ENCODE assay signal across 1 fruit fly cellular context in genomic region chrX:8092075-8092682, dm6.
TF ChIP-seq lines count a peak whose summit lies in the region.

No protein-coding gene starts in this region.

TF ChIP-seq in whole organism, embryonic, 481 proteins besides CTCF, POLR2A, EP300 and RAD21 (continued from another document and continues in another):
- peak; percentile 84 for TF ChIP-seq CG12744 (GFP tag; optimal IDR thresholded peaks at IDR 0.05; lab: Kevin White, UChicago)
- TF ChIP-seq ato (GFP tag; IDR thresholded peaks at IDR 0.05; lab: Robert Waterston, UW; ENCODE audit: partially characterized antibody): no peak
- peak; percentile 93 for TF ChIP-seq zf30C (GFP tag; optimal IDR thresholded peaks at IDR 0.05; lab: Kevin White, UChicago)
- TF ChIP-seq CG15514 (GFP tag; optimal IDR thresholded peaks at IDR 0.05; lab: Kevin White, UChicago): peak; percentile 83
- peak; percentile 83 for TF ChIP-seq CG8281 (tag; optimal IDR thresholded peaks at IDR 0.05; lab: Kevin White, UChicago)
- TF ChIP-seq CG2875 (GFP tag; optimal IDR thresholded peaks at IDR 0.05; lab: Kevin White, UChicago): peak; percentile 89
- peak; percentile 79 for TF ChIP-seq E2f2 (GFP tag; IDR thresholded peaks at IDR 0.05; lab: Robert Waterston, UW)
- peak; percentile 95 for TF ChIP-seq CG12104 (GFP tag; optimal IDR thresholded peaks at IDR 0.05; lab: Kevin White, UChicago)
- TF ChIP-seq jing (GFP tag; optimal IDR thresholded peaks at IDR 0.05; lab: Kevin White, UChicago): peak; percentile 88
- peak in 1 of 2 experiments; percentile 64 for TF ChIP-seq crp (GFP tag; optimal IDR thresholded peaks at IDR 0.05; lab: Kevin White, UChicago)
- peak; percentile 92 for TF ChIP-seq CG32767 (GFP tag; IDR thresholded peaks at IDR 0.05; lab: Robert Waterston, UW)
- TF ChIP-seq ac (GFP tag; optimal IDR thresholded peaks at IDR 0.05; lab: Kevin White, UChicago): peak; percentile 45
- TF ChIP-seq Chrac-16 (GFP tag; optimal IDR thresholded peaks at IDR 0.05; lab: Kevin White, UChicago): peak; percentile 92
- TF ChIP-seq croc (GFP tag; conservative IDR thresholded peaks at IDR 0.05; lab: Robert Waterston, UW): peak; percentile 90
- TF ChIP-seq gsb-n (tag; optimal IDR thresholded peaks at IDR 0.05; lab: Kevin White, UChicago): peak; percentile 92
- TF ChIP-seq gsb (GFP tag; IDR thresholded peaks at IDR 0.05; lab: Robert Waterston, UW): peak; percentile 86
- peak; percentile 92 for TF ChIP-seq Abd-B (GFP tag; optimal IDR thresholded peaks at IDR 0.05; lab: Kevin White, UChicago)
- peak; percentile 67 for TF ChIP-seq Hmx (GFP tag; optimal IDR thresholded peaks at IDR 0.05; lab: Kevin White, UChicago)
- TF ChIP-seq Hr51 (GFP tag; optimal IDR thresholded peaks at IDR 0.05; lab: Kevin White, UChicago): peak; percentile 80 to 97
- TF ChIP-seq vvl (GFP tag; IDR thresholded peaks at IDR 0.05; lab: Robert Waterston, UW): peak; percentile 91
- peak; percentile 72 for TF ChIP-seq cas (GFP tag; IDR thresholded peaks at IDR 0.05; lab: Robert Waterston, UW)
- peak; percentile 44 for TF ChIP-seq tup (GFP tag; optimal IDR thresholded peaks at IDR 0.05; lab: Kevin White, UChicago)
- peak; percentile 88; the same call in 2 of the 3 replicates for TF ChIP-seq zfh1 (GFP tag; IDR thresholded peaks at IDR 0.05; lab: Robert Waterston, UW)
- TF ChIP-seq ro (GFP tag; IDR thresholded peaks at IDR 0.05; lab: Robert Waterston, UW): peak; percentile 81
- no peak for TF ChIP-seq pan (optimal IDR thresholded peaks at IDR 0.05; lab: Kevin White, UChicago)
- TF ChIP-seq pan (GFP tag; optimal IDR thresholded peaks at IDR 0.05 in 1 of 2, IDR thresholded peaks at IDR 0.05 in 1 of 2): peak in 1 of 2 experiments; percentile 94
- TF ChIP-seq Mrtf (GFP tag; IDR thresholded peaks at IDR 0.05; lab: Robert Waterston, UW): peak; percentile 86
- peak; percentile 95 for TF ChIP-seq CG15601 (tag; optimal IDR thresholded peaks at IDR 0.05; lab: Kevin White, UChicago)
- peak; percentile 94 for TF ChIP-seq Asciz (GFP tag; optimal IDR thresholded peaks at IDR 0.05; lab: Kevin White, UChicago)
- peak; percentile 92 for TF ChIP-seq CG10654 (GFP tag; optimal IDR thresholded peaks at IDR 0.05; lab: Kevin White, UChicago)
- peak; percentile 89 for TF ChIP-seq CG6765 (GFP tag; optimal IDR thresholded peaks at IDR 0.05; lab: Kevin White, UChicago)
- peak; percentile 94 for TF ChIP-seq Rfx (GFP tag; IDR thresholded peaks at IDR 0.05; lab: Robert Waterston, UW)
- TF ChIP-seq ham (GFP tag; IDR thresholded peaks at IDR 0.05; lab: Robert Waterston, UW): 0 out of 2 replicates have a peak, but pooled peaks have one; percentile 56
- no peak for TF ChIP-seq CG34224 (GFP tag; IDR thresholded peaks at IDR 0.05; lab: Robert Waterston, UW; ENCODE audit: partially characterized antibody)
- peak; percentile 87 for TF ChIP-seq CG8359 (GFP tag; optimal IDR thresholded peaks at IDR 0.05; lab: Kevin White, UChicago; ENCODE audit: borderline replicate concordance)
- peak; percentile 86 for TF ChIP-seq CG14667 (GFP tag; IDR thresholded peaks at IDR 0.05; lab: Robert Waterston, UW)
- TF ChIP-seq her (GFP tag; optimal IDR thresholded peaks at IDR 0.05; lab: Kevin White, UChicago): peak; percentile 57
- peak; percentile 91 for TF ChIP-seq Nf-YC (tag; optimal IDR thresholded peaks at IDR 0.05; lab: Kevin White, UChicago)
- peak; percentile 88 for TF ChIP-seq H2.0 (GFP tag; IDR thresholded peaks at IDR 0.05; lab: Robert Waterston, UW)
- TF ChIP-seq sr (GFP tag; IDR thresholded peaks at IDR 0.05; lab: Robert Waterston, UW): 0 out of 3 replicates have a peak, but pooled peaks have one; percentile 27
- TF ChIP-seq CG3995 (GFP tag; optimal IDR thresholded peaks at IDR 0.05; lab: Kevin White, UChicago): peak; percentile 37
- peak; percentile 90 for TF ChIP-seq CG10267 (tag; optimal IDR thresholded peaks at IDR 0.05; lab: Kevin White, UChicago)
- TF ChIP-seq sna (GFP tag; IDR thresholded peaks at IDR 0.05; lab: Robert Waterston, UW; ENCODE audit: partially characterized antibody): no peak
- TF ChIP-seq CG8388 (GFP tag; optimal IDR thresholded peaks at IDR 0.05; lab: Kevin White, UChicago): peak; percentile 91
- peak; percentile 93 for TF ChIP-seq gcm (GFP tag; optimal IDR thresholded peaks at IDR 0.05; lab: Kevin White, UChicago)
- TF ChIP-seq btn (GFP tag; optimal IDR thresholded peaks at IDR 0.05; lab: Kevin White, UChicago): peak; percentile 6
- peak; percentile 93 for TF ChIP-seq cwo (GFP tag; optimal IDR thresholded peaks at IDR 0.05; lab: Kevin White, UChicago)
- peak; percentile 95 for TF ChIP-seq Sox102F (GFP tag; optimal IDR thresholded peaks at IDR 0.05; lab: Kevin White, UChicago)
- TF ChIP-seq CG9215 (GFP tag; IDR thresholded peaks at IDR 0.05; lab: Robert Waterston, UW): peak; percentile 92
- TF ChIP-seq CG6254 (GFP tag; optimal IDR thresholded peaks at IDR 0.05; lab: Kevin White, UChicago): peak; percentile 88
- TF ChIP-seq gem (tag; optimal IDR thresholded peaks at IDR 0.05; lab: Kevin White, UChicago): peak; percentile 98
- peak; percentile 69 for TF ChIP-seq CG4707 (GFP tag; optimal IDR thresholded peaks at IDR 0.05; lab: Kevin White, UChicago)
- peak; percentile 86 for TF ChIP-seq Med (GFP tag; lab: Kevin White, UChicago)
- TF ChIP-seq Max (GFP tag; optimal IDR thresholded peaks at IDR 0.05; lab: Kevin White, UChicago): peak; percentile 90
- TF ChIP-seq CG7357 (GFP tag; IDR thresholded peaks at IDR 0.05; lab: Robert Waterston, UW): peak; percentile 87
- TF ChIP-seq klu (GFP tag; IDR thresholded peaks at IDR 0.05; lab: Robert Waterston, UW): peak; percentile 88
- TF ChIP-seq HmgZ (tag; optimal IDR thresholded peaks at IDR 0.05; lab: Kevin White, UChicago): peak; percentile 94
- TF ChIP-seq ash1 (GFP tag; optimal IDR thresholded peaks at IDR 0.05; lab: Kevin White, UChicago): peak; percentile 30
- TF ChIP-seq CG12155 (GFP tag; optimal IDR thresholded peaks at IDR 0.05; lab: Kevin White, UChicago): peak; percentile 86
- TF ChIP-seq lov (optimal IDR thresholded peaks at IDR 0.05; lab: Kevin White, UChicago): no peak
- peak; percentile 75; the same call in 2 of the 3 replicates for TF ChIP-seq lov (GFP tag; IDR thresholded peaks at IDR 0.05; lab: Robert Waterston, UW)
- TF ChIP-seq NC2β (GFP tag; optimal IDR thresholded peaks at IDR 0.05; lab: Kevin White, UChicago): peak; percentile 68
- TF ChIP-seq CG9727 (GFP tag; optimal IDR thresholded peaks at IDR 0.05; lab: Kevin White, UChicago): peak; percentile 96
- TF ChIP-seq org-1 (GFP tag; optimal IDR thresholded peaks at IDR 0.05; lab: Kevin White, UChicago): peak; percentile 94
- no peak for TF ChIP-seq sc (optimal IDR thresholded peaks at IDR 0.05; lab: Kevin White, UChicago)
- TF ChIP-seq sc (GFP tag; optimal IDR thresholded peaks at IDR 0.05; lab: Kevin White, UChicago): peak; percentile 91
- peak; percentile 93 for TF ChIP-seq CG9817 (tag; optimal IDR thresholded peaks at IDR 0.05; lab: Kevin White, UChicago)
- TF ChIP-seq Jarid2 (GFP tag; optimal IDR thresholded peaks at IDR 0.05; lab: Kevin White, UChicago): peak; percentile 82
- TF ChIP-seq CG30403 (GFP tag; optimal IDR thresholded peaks at IDR 0.05; lab: Kevin White, UChicago): peak; percentile 95
- no peak for TF ChIP-seq Sin3A (optimal IDR thresholded peaks at IDR 0.05; lab: Kevin White, UChicago)
- TF ChIP-seq CG6791 (GFP tag; IDR thresholded peaks at IDR 0.05; lab: Robert Waterston, UW; ENCODE audit: partially characterized antibody): no peak
- peak; percentile 87 for TF ChIP-seq ranshi (GFP tag; IDR thresholded peaks at IDR 0.05; lab: Robert Waterston, UW)
- TF ChIP-seq hkb (optimal IDR thresholded peaks at IDR 0.05; lab: Kevin White, UChicago): no peak
- TF ChIP-seq hkb (GFP tag; IDR thresholded peaks at IDR 0.05; lab: Robert Waterston, UW): peak; percentile 95
- peak; percentile 79 for TF ChIP-seq CG30020 (tag; optimal IDR thresholded peaks at IDR 0.05; lab: Kevin White, UChicago)
- peak; percentile 92 for TF ChIP-seq Blimp-1 (GFP tag; optimal IDR thresholded peaks at IDR 0.05; lab: Kevin White, UChicago)
- peak; percentile 84 for TF ChIP-seq Rx (GFP tag; IDR thresholded peaks at IDR 0.05; lab: Robert Waterston, UW)
- TF ChIP-seq CG31224 (GFP tag; IDR thresholded peaks at IDR 0.05; lab: Robert Waterston, UW): peak; percentile 83
- TF ChIP-seq scrt (GFP tag; optimal IDR thresholded peaks at IDR 0.05; lab: Kevin White, UChicago): peak; percentile 89
- peak; percentile 91 for TF ChIP-seq CG14441 (GFP tag; IDR thresholded peaks at IDR 0.05; lab: Robert Waterston, UW)
- peak; percentile 96 for TF ChIP-seq grau (tag; optimal IDR thresholded peaks at IDR 0.05; lab: Kevin White, UChicago)
- peak; percentile 83 for TF ChIP-seq CG5245 (GFP tag; optimal IDR thresholded peaks at IDR 0.05; lab: Kevin White, UChicago)
- TF ChIP-seq CG33213 (GFP tag; optimal IDR thresholded peaks at IDR 0.05; lab: Kevin White, UChicago): peak; percentile 18
- TF ChIP-seq ERR (GFP tag; optimal IDR thresholded peaks at IDR 0.05; lab: Kevin White, UChicago): peak; percentile 44
- peak; percentile 91 for TF ChIP-seq Dbx (GFP tag; IDR thresholded peaks at IDR 0.05; lab: Robert Waterston, UW)
- peak; percentile 95 for TF ChIP-seq CG12299 (tag; optimal IDR thresholded peaks at IDR 0.05; lab: Kevin White, UChicago)
- peak; percentile 94 for TF ChIP-seq CG11695 (GFP tag; IDR thresholded peaks at IDR 0.05; lab: Robert Waterston, UW)
- TF ChIP-seq chm (GFP tag; IDR thresholded peaks at IDR 0.05; lab: Robert Waterston, UW): peak; percentile 52; the same call in 1 of the 2 replicates
- peak; percentile 49; the same call in 1 of the 3 replicates for TF ChIP-seq Optix (GFP tag; IDR thresholded peaks at IDR 0.05; lab: Robert Waterston, UW)
- no peak for TF ChIP-seq gro (GFP tag; optimal IDR thresholded peaks at IDR 0.05; lab: Kevin White, UChicago)
- peak; percentile 87 for TF ChIP-seq danr (GFP tag; IDR thresholded peaks at IDR 0.05; lab: Robert Waterston, UW)
- TF ChIP-seq CG6272 (GFP tag; IDR thresholded peaks at IDR 0.05; lab: Robert Waterston, UW): peak; percentile 90
- peak; percentile 86 for TF ChIP-seq Gug (GFP tag; IDR thresholded peaks at IDR 0.05; lab: Robert Waterston, UW)
- TF ChIP-seq zen (tag; optimal IDR thresholded peaks at IDR 0.05; lab: Kevin White, UChicago): peak; percentile 82
- TF ChIP-seq CG13894 (tag; optimal IDR thresholded peaks at IDR 0.05; lab: Kevin White, UChicago): peak; percentile 91
- peak; percentile 72 for TF ChIP-seq CG4854 (GFP tag; optimal IDR thresholded peaks at IDR 0.05; lab: Kevin White, UChicago)
- TF ChIP-seq CG10366 (GFP tag; IDR thresholded peaks at IDR 0.05; lab: Robert Waterston, UW): peak; percentile 90
- TF ChIP-seq CG7372 (GFP tag; IDR thresholded peaks at IDR 0.05; lab: Robert Waterston, UW): peak; percentile 92
- peak; percentile 64; the same call in 1 of the 2 replicates for TF ChIP-seq bowl (GFP tag; IDR thresholded peaks at IDR 0.05; lab: Robert Waterston, UW)
- TF ChIP-seq vfl (GFP tag; optimal IDR thresholded peaks at IDR 0.05; lab: Kevin White, UChicago): peak; percentile 71
- TF ChIP-seq gcm2 (GFP tag; optimal IDR thresholded peaks at IDR 0.05; lab: Kevin White, UChicago): peak; percentile 67
- peak; percentile 95 for TF ChIP-seq tgo (GFP tag; IDR thresholded peaks at IDR 0.05; lab: Robert Waterston, UW)
- TF ChIP-seq CG11723 (GFP tag; optimal IDR thresholded peaks at IDR 0.05; lab: Kevin White, UChicago): peak; percentile 92
- TF ChIP-seq Dip3 (GFP tag; optimal IDR thresholded peaks at IDR 0.05; lab: Kevin White, UChicago): peak; percentile 69
- peak; percentile 49 for TF ChIP-seq eyg (GFP tag; optimal IDR thresholded peaks at IDR 0.05; lab: Kevin White, UChicago)
- TF ChIP-seq CG14965 (GFP tag; optimal IDR thresholded peaks at IDR 0.05; lab: Kevin White, UChicago; ENCODE audit: borderline replicate concordance): no peak
- TF ChIP-seq sim (GFP tag; IDR thresholded peaks at IDR 0.05; lab: Robert Waterston, UW): peak; percentile 55; the same call in 1 of the 2 replicates
- TF ChIP-seq CG3065 (GFP tag; optimal IDR thresholded peaks at IDR 0.05; lab: Kevin White, UChicago): peak; percentile 84
- peak; percentile 64 for TF ChIP-seq CG1603 (tag; optimal IDR thresholded peaks at IDR 0.05; lab: Kevin White, UChicago)
- peak; percentile 56 for TF ChIP-seq CG3163 (GFP tag; optimal IDR thresholded peaks at IDR 0.05; lab: Kevin White, UChicago)
- TF ChIP-seq Ets65A (GFP tag; lab: Kevin White, UChicago): peak; percentile 69
- TF ChIP-seq CG1792 (GFP tag; optimal IDR thresholded peaks at IDR 0.05; lab: Kevin White, UChicago): peak; percentile 79
- no peak for TF ChIP-seq CG16813 (GFP tag; IDR thresholded peaks at IDR 0.05; lab: Robert Waterston, UW; ENCODE audit: partially characterized antibody)
- TF ChIP-seq CG15696 (tag; optimal IDR thresholded peaks at IDR 0.05; lab: Kevin White, UChicago): peak; percentile 81
- TF ChIP-seq Lpt (GFP tag; optimal IDR thresholded peaks at IDR 0.05; lab: Kevin White, UChicago): no peak
- peak; percentile 92 for TF ChIP-seq Fer2 (tag; optimal IDR thresholded peaks at IDR 0.05; lab: Kevin White, UChicago)
- TF ChIP-seq caup (GFP tag; optimal IDR thresholded peaks at IDR 0.05; lab: Kevin White, UChicago; ENCODE audit: severe bottlenecking): peak; percentile 92
- peak; percentile 98 for TF ChIP-seq row (GFP tag; IDR thresholded peaks at IDR 0.05; lab: Robert Waterston, UW)
- peak; percentile 97 for TF ChIP-seq nmo (GFP tag; optimal IDR thresholded peaks at IDR 0.05; lab: Kevin White, UChicago)
- peak; percentile 43 for TF ChIP-seq CG11398 (GFP tag; optimal IDR thresholded peaks at IDR 0.05; lab: Kevin White, UChicago)
- TF ChIP-seq CG12071 (GFP tag; optimal IDR thresholded peaks at IDR 0.05; lab: Kevin White, UChicago): peak; percentile 81
- peak in 1 of 2 experiments; percentile 80 for TF ChIP-seq insv (GFP tag; optimal IDR thresholded peaks at IDR 0.05; lab: Kevin White, UChicago)
- peak; percentile 70 for TF ChIP-seq TFAM (GFP tag; optimal IDR thresholded peaks at IDR 0.05; lab: Kevin White, UChicago)
- TF ChIP-seq unpg (GFP tag; optimal IDR thresholded peaks at IDR 0.05; lab: Kevin White, UChicago): peak; percentile 94
- no peak for TF ChIP-seq hth (optimal IDR thresholded peaks at IDR 0.05; lab: Kevin White, UChicago)
- peak; percentile 98 for TF ChIP-seq CG2678 (tag; optimal IDR thresholded peaks at IDR 0.05; lab: Kevin White, UChicago)
- TF ChIP-seq inv (GFP tag; IDR thresholded peaks at IDR 0.05; lab: Robert Waterston, UW; ENCODE audit: partially characterized antibody): no peak
- TF ChIP-seq Aef1 (GFP tag; IDR thresholded peaks at IDR 0.05; lab: Robert Waterston, UW): peak; percentile 91
- TF ChIP-seq CG34422 (GFP tag; IDR thresholded peaks at IDR 0.05; lab: Robert Waterston, UW): peak; percentile 92
- peak; percentile 67; the same call in 1 of the 3 replicates for TF ChIP-seq CG3726 (GFP tag; IDR thresholded peaks at IDR 0.05; lab: Robert Waterston, UW)
